Fruit fly (Drosophila melanogaster) S2 (cell line): ENCODE results near the gene Shawn.

Experiments used
- CG8478 ChIP-seq: fragments of >200 bp; optimal IDR thresholded peaks from 2 replicates; lab custom pipeline; 2018
- CTCF ChIP-seq, 2 experiments: fragments of >200 bp; optimal IDR thresholded peaks; 2 replicates each; lab custom pipeline; 2018

DNA sequence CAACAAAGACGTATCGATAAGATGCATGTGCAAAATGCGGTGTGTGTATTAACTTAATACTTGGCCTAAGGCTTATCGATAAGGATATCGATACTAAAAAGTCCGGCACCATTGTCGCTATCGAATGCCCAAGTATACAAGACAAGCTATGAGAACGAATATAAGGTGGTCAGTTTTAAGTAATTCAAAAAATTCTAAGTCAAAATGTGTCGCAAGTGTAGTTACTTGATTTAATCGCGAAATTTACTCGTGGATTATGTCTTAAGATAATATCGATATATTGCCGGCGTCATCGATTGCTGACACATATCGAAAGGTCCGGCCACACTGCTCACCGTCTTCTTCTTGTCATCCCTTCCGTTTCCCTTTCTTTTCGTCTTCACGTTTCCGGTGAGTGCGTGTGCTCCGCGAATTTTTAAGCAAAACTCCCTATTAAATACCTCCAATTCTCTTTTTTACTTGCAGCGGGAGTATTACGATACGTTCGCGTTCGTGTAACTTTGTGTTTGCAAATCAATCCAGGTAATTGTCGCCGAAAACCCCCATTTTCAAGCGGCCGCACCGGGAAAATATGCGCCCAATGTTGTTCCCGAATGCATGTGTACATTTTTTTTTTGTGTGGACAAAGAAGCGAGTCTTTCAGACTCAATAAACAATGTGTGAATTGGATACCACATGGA, 13.5 kb upstream of the Shawn start, which contains the start of gene RpS10b:
- TF ChIP-seq CG8478 (lab: Kevin White, UChicago) (no peak), CTCF (optimal IDR thresholded peaks at IDR 0.05; lab: Kevin White, UChicago) (no peak)
